Worm (Caenorhabditis elegans): ENCODE measurements around the gene hpk-1.

The hpk-1 gene

ce11 chrX:4265283-4265907 lies 48.3 kb upstream of the hpk-1 start, which contains the start of gene coel-1 (continued):
- no peak for TF ChIP-seq zag-1 (tag; optimal IDR thresholded peaks at IDR 0.05)
- TF ChIP-seq lin-11 (tag; optimal IDR thresholded peaks at IDR 0.05) = no peak
- TF ChIP-seq egl-27 (tag; optimal IDR thresholded peaks at IDR 0.05) = no peak
- no peak for TF ChIP-seq lin-39 (tag; optimal IDR thresholded peaks at IDR 0.05)
- TF ChIP-seq nhr-25 (tag; optimal IDR thresholded peaks at IDR 0.05) = peak; percentile 64

ce11 chrX:4263820-4264219 lies 46.7 kb upstream of the hpk-1 start:
- no peak for TF ChIP-seq unc-62 (GFP tag; optimal IDR thresholded peaks at IDR 0.05)
- no peak for TF ChIP-seq nhr-237 (tag; optimal IDR thresholded peaks at IDR 0.05)
- no peak for TF ChIP-seq F13H6.1 (tag; optimal IDR thresholded peaks at IDR 0.05)
- no peak for TF ChIP-seq lin-13 (GFP tag; optimal IDR thresholded peaks at IDR 0.05)

- peak; percentile 7 for TF ChIP-seq fos-1 (tag; optimal IDR thresholded peaks at IDR 0.05)
- TF ChIP-seq ztf-11 (tag; optimal IDR thresholded peaks at IDR 0.05) = no peak
- no peak for TF ChIP-seq nhr-237 (tag; optimal IDR thresholded peaks at IDR 0.05)
- TF ChIP-seq ama-1 (optimal IDR thresholded peaks at IDR 0.05) = no peak
- TF ChIP-seq C34F6.9 (tag; optimal IDR thresholded peaks at IDR 0.05) = peak; percentile 45
- TF ChIP-seq ztf-1 (GFP tag; conservative IDR thresholded peaks at IDR 0.05) = no peak
- peak; percentile 50 for TF ChIP-seq unc-55 (GFP tag; optimal IDR thresholded peaks at IDR 0.05)
- no peak for TF ChIP-seq nhr-11 (tag; optimal IDR thresholded peaks at IDR 0.05)
- peak; percentile 84 for TF ChIP-seq crh-2 (tag; optimal IDR thresholded peaks at IDR 0.05)
- TF ChIP-seq mdl-1 (tag; optimal IDR thresholded peaks at IDR 0.05) = no peak
- TF ChIP-seq lin-39 (tag; optimal IDR thresholded peaks at IDR 0.05) = no peak
- peak; percentile 19 for TF ChIP-seq gmeb-1 (tag; optimal IDR thresholded peaks at IDR 0.05)
- no peak for TF ChIP-seq snpc-4 (tag; optimal IDR thresholded peaks at IDR 0.05)
- no peak for TF ChIP-seq mbf-1 (tag; optimal IDR thresholded peaks at IDR 0.05)
- TF ChIP-seq elt-3 (tag; optimal IDR thresholded peaks at IDR 0.05) = no peak
- TF ChIP-seq dmd-4 (tag; optimal IDR thresholded peaks at IDR 0.05) = no peak
- no peak for TF ChIP-seq nhr-23 (tag; optimal IDR thresholded peaks at IDR 0.05)
- no peak for TF ChIP-seq alr-1 (tag; optimal IDR thresholded peaks at IDR 0.05)
- TF ChIP-seq nhr-129 (tag; optimal IDR thresholded peaks at IDR 0.05) = peak; percentile 35
- peak; percentile 39 for TF ChIP-seq F13H6.1 (tag; optimal IDR thresholded peaks at IDR 0.05)
- TF ChIP-seq nhr-12 (tag; optimal IDR thresholded peaks at IDR 0.05) = no peak
- no peak for TF ChIP-seq nhr-10 (tag; optimal IDR thresholded peaks at IDR 0.05)
- TF ChIP-seq lsy-2 (tag; optimal IDR thresholded peaks at IDR 0.05) = peak in 1 of 2 experiments; percentile 56
- TF ChIP-seq nhr-77 (tag; optimal IDR thresholded peaks at IDR 0.05) = no peak
- no peak for TF ChIP-seq blmp-1 (tag; optimal IDR thresholded peaks at IDR 0.05; ENCODE audit: insufficient read depth)
- TF ChIP-seq lin-13 (GFP tag; optimal IDR thresholded peaks at IDR 0.05) = no peak
- TF ChIP-seq ceh-82 (tag; optimal IDR thresholded peaks at IDR 0.05) = no peak
- TF ChIP-seq ztf-4 (tag; optimal IDR thresholded peaks at IDR 0.05) = no peak
- TF ChIP-seq mab-5 (tag; optimal IDR thresholded peaks at IDR 0.05) = no peak
- no peak for TF ChIP-seq elt-1 (tag; optimal IDR thresholded peaks at IDR 0.05)
- no peak for TF ChIP-seq skn-1 (tag; optimal IDR thresholded peaks at IDR 0.05)
- TF ChIP-seq lin-11 (tag; optimal IDR thresholded peaks at IDR 0.05) = peak; percentile 40
- TF ChIP-seq egl-27 (tag; optimal IDR thresholded peaks at IDR 0.05) = peak; percentile 14
- TF ChIP-seq zag-1 (tag; optimal IDR thresholded peaks at IDR 0.05) = no peak
- TF ChIP-seq ceh-16 (tag; optimal IDR thresholded peaks at IDR 0.05) = no peak
- TF ChIP-seq unc-62 (GFP tag; optimal IDR thresholded peaks at IDR 0.05) = no peak
- no peak for TF ChIP-seq ZK546.5 (tag; optimal IDR thresholded peaks at IDR 0.05)
- peak; percentile 42 for TF ChIP-seq sma-9 (GFP tag; optimal IDR thresholded peaks at IDR 0.05)
- TF ChIP-seq sma-9 (tag; optimal IDR thresholded peaks at IDR 0.05) = no peak
- TF ChIP-seq aly-2 (tag; optimal IDR thresholded peaks at IDR 0.05) = no peak
- TF ChIP-seq nhr-25 (tag; optimal IDR thresholded peaks at IDR 0.05) = peak; percentile 9
- TF ChIP-seq R02D3.7 (tag; optimal IDR thresholded peaks at IDR 0.05) = no peak
- TF ChIP-seq nhr-21 (tag; optimal IDR thresholded peaks at IDR 0.05) = no peak
- no peak for TF ChIP-seq sem-4 (tag; optimal IDR thresholded peaks at IDR 0.05)
- TF ChIP-seq Y55F3AM.14 (GFP tag; optimal IDR thresholded peaks at IDR 0.05) = no peak
- TF ChIP-seq peb-1 (tag; optimal IDR thresholded peaks at IDR 0.05) = no peak
- no peak for TF ChIP-seq nhr-6 (tag; optimal IDR thresholded peaks at IDR 0.05)
- TF ChIP-seq sma-3 (GFP tag; optimal IDR thresholded peaks at IDR 0.05) = peak; percentile 48
- no peak for TF ChIP-seq unc-39 (tag; optimal IDR thresholded peaks at IDR 0.05)
Measured at ce11 chrX:4260297-4260696, 43.2 kb upstream of the hpk-1 start, which contains the start of gene C52B9.4. Gene C52B9.4 (plus strand): TSS chrX:4260652.

All from whole organism, L2 larva.